Fruit fly (Drosophila melanogaster): ENCODE measurements around the gene Lectin-galC1.
A peak's percentile ranks its signal among the peaks of the same experiment; 100 is the strongest.

Gene Lectin-galC1

dm6 chr2L:19398317-19399234 is 18.7 kb upstream of the Lectin-galC1 start, which contains the start of gene CG17544 (continued):
- TF ChIP-seq CG11085 (GFP tag; IDR thresholded peaks at IDR 0.05) (no peak; the same call in 1 of the 2 replicates), phol (tag; optimal IDR thresholded peaks at IDR 0.05) (peak; percentile 83), CG32532 (GFP tag; IDR thresholded peaks at IDR 0.05) (peak; percentile 76), CG10321 (GFP tag; IDR thresholded peaks at IDR 0.05) (peak; percentile 90), H15 (GFP tag; IDR thresholded peaks at IDR 0.05) (peak; percentile 11; the same call in 1 of the 3 replicates), CG12659 (GFP tag; optimal IDR thresholded peaks at IDR 0.05) (peak; percentile 82), CG5953 (GFP tag; IDR thresholded peaks at IDR 0.05) (no peak; the same call in 1 of the 2 replicates), C15 (GFP tag; IDR thresholded peaks at IDR 0.05) (no peak), CG1602 (GFP tag; optimal IDR thresholded peaks at IDR 0.05) (peak; percentile 72), cas (GFP tag; IDR thresholded peaks at IDR 0.05) (no peak), D19B (GFP tag; optimal IDR thresholded peaks at IDR 0.05) (peak; percentile 72), CG6854 (GFP tag; optimal IDR thresholded peaks at IDR 0.05) (peak; percentile 73), nom (GFP tag; optimal IDR thresholded peaks at IDR 0.05) (peak; percentile 70), Aef1 (GFP tag; IDR thresholded peaks at IDR 0.05) (peak; percentile 52; the same call in 1 of the 3 replicates), CG4282 (GFP tag; optimal IDR thresholded peaks at IDR 0.05) (no peak), NC2α (GFP tag; optimal IDR thresholded peaks at IDR 0.05) (no peak), CG3407 (GFP tag; optimal IDR thresholded peaks at IDR 0.05) (peak; percentile 36), HHEX (GFP tag; optimal IDR thresholded peaks at IDR 0.05) (peak; percentile 83), Dad (GFP tag; optimal IDR thresholded peaks at IDR 0.05) (no peak), mld (GFP tag; IDR thresholded peaks at IDR 0.05; ENCODE audit: partially characterized antibody) (no peak), CG10366 (GFP tag; IDR thresholded peaks at IDR 0.05) (no peak; the same call in 1 of the 2 replicates), CG8924 (tag; optimal IDR thresholded peaks at IDR 0.05) (peak; percentile 92), CG1024 (GFP tag; IDR thresholded peaks at IDR 0.05) (no peak), CG11398 (GFP tag; optimal IDR thresholded peaks at IDR 0.05) (no peak), kah (GFP tag; optimal IDR thresholded peaks at IDR 0.05) (peak; percentile 60), fd102C (GFP tag; optimal IDR thresholded peaks at IDR 0.05) (no peak), Adf1 (GFP tag; IDR thresholded peaks at IDR 0.05) (peak; percentile 48; the same call in 1 of the 2 replicates), CG8089 (GFP tag; optimal IDR thresholded peaks at IDR 0.05) (peak; percentile 100), Dp (GFP tag; optimal IDR thresholded peaks at IDR 0.05) (no peak), CG9817 (tag; optimal IDR thresholded peaks at IDR 0.05) (peak; percentile 74), wek (GFP tag; optimal IDR thresholded peaks at IDR 0.05) (no peak), pros (GFP tag; optimal IDR thresholded peaks at IDR 0.05) (peak; percentile 54), CG33557 (GFP tag; optimal IDR thresholded peaks at IDR 0.05) (peak; percentile 83), CG17385 (GFP tag; optimal IDR thresholded peaks at IDR 0.05) (peak; percentile 99), Trl (optimal IDR thresholded peaks at IDR 0.05) (peak; percentile 67 to 71), Trl (GFP tag; optimal IDR thresholded peaks at IDR 0.05) (peak; percentile 14), mam (GFP tag; optimal IDR thresholded peaks at IDR 0.05) (peak; percentile 63), CG30403 (GFP tag; optimal IDR thresholded peaks at IDR 0.05) (peak; percentile 66), ci (GFP tag; IDR thresholded peaks at IDR 0.05) (peak; percentile 55), sug (tag; optimal IDR thresholded peaks at IDR 0.05) (peak; percentile 81), CG32767 (GFP tag; IDR thresholded peaks at IDR 0.05) (0 out of 2 replicates have a peak, but pooled peaks have one; percentile 32), so (GFP tag; IDR thresholded peaks at IDR 0.05) (no peak), Dref (GFP tag; IDR thresholded peaks at IDR 0.05) (no peak), CG11504 (tag; optimal IDR thresholded peaks at IDR 0.05) (peak; percentile 86), br (optimal IDR thresholded peaks at IDR 0.05) (no peak), CG2116 (GFP tag; optimal IDR thresholded peaks at IDR 0.05) (peak; percentile 21), insv (GFP tag; optimal IDR thresholded peaks at IDR 0.05) (peak in 1 of 2 experiments; percentile 28), zen2 (GFP tag; IDR thresholded peaks at IDR 0.05; ENCODE audit: partially characterized antibody) (no peak), CG2875 (GFP tag; optimal IDR thresholded peaks at IDR 0.05) (peak; percentile 50)

Measured in whole organism, embryonic.